Fruit fly (Drosophila melanogaster): Measurements from ENCODE around the gene Taf3.

The Taf3 gene

dm6 chr4:497724-498123 is 31.1 kb upstream of the Taf3 start (continued):
- peak; percentile 94 for TF ChIP-seq CG6854 (GFP tag; optimal IDR thresholded peaks at IDR 0.05)
- TF ChIP-seq CG6272 (GFP tag; IDR thresholded peaks at IDR 0.05), result no peak
- TF ChIP-seq z (GFP tag; IDR thresholded peaks at IDR 0.05), result peak; percentile 81
- TF ChIP-seq CG18476 (GFP tag; optimal IDR thresholded peaks at IDR 0.05), result peak; percentile 85
- TF ChIP-seq vnd (GFP tag; IDR thresholded peaks at IDR 0.05; ENCODE audit: partially characterized antibody), result no peak
- peak; percentile 76 for TF ChIP-seq CG16779 (GFP tag; IDR thresholded peaks at IDR 0.05)
- TF ChIP-seq CG33213 (GFP tag; optimal IDR thresholded peaks at IDR 0.05), result peak; percentile 97
- no peak for TF ChIP-seq Dfd (GFP tag; optimal IDR thresholded peaks at IDR 0.05)
- TF ChIP-seq CG3995 (GFP tag; optimal IDR thresholded peaks at IDR 0.05), result peak; percentile 52
- peak; percentile 83 for TF ChIP-seq sd (tag; optimal IDR thresholded peaks at IDR 0.05)
- peak; percentile 96 for TF ChIP-seq CG4328 (GFP tag; optimal IDR thresholded peaks at IDR 0.05)
- peak in 1 of 2 experiments; percentile 85 for TF ChIP-seq eve (GFP tag; optimal IDR thresholded peaks at IDR 0.05)
- peak; percentile 80 for TF ChIP-seq CG1602 (GFP tag; optimal IDR thresholded peaks at IDR 0.05)
- no peak; the same call in 1 of the 2 replicates for TF ChIP-seq sens-2 (GFP tag; IDR thresholded peaks at IDR 0.05)
- TF ChIP-seq bsh (GFP tag; optimal IDR thresholded peaks at IDR 0.05), result peak in 1 of 2 experiments; percentile 94
- TF ChIP-seq CG2129 (GFP tag; IDR thresholded peaks at IDR 0.05; ENCODE audit: partially characterized antibody), result no peak
- TF ChIP-seq unc-4 (GFP tag; IDR thresholded peaks at IDR 0.05; ENCODE audit: partially characterized antibody), result no peak
- peak; percentile 98 for TF ChIP-seq CG15601 (tag; optimal IDR thresholded peaks at IDR 0.05)
- TF ChIP-seq CG4404 (GFP tag; IDR thresholded peaks at IDR 0.05), result no peak
- peak; percentile 97 for TF ChIP-seq CG8089 (GFP tag; optimal IDR thresholded peaks at IDR 0.05)
- TF ChIP-seq Sry-β (GFP tag; optimal IDR thresholded peaks at IDR 0.05), result peak; percentile 78
- TF ChIP-seq CG31365 (tag; optimal IDR thresholded peaks at IDR 0.05), result peak; percentile 90
- peak; percentile 94 for TF ChIP-seq CG10543 (GFP tag; optimal IDR thresholded peaks at IDR 0.05)
- TF ChIP-seq toy (GFP tag; IDR thresholded peaks at IDR 0.05), result no peak; the same call in 1 of the 2 replicates
- TF ChIP-seq psq (GFP tag; optimal IDR thresholded peaks at IDR 0.05), result peak; percentile 80
- peak; percentile 81 for TF ChIP-seq CG15269 (tag; optimal IDR thresholded peaks at IDR 0.05)
- no peak for TF ChIP-seq Hmx (GFP tag; optimal IDR thresholded peaks at IDR 0.05)
- peak; percentile 27 for TF ChIP-seq vfl (GFP tag; optimal IDR thresholded peaks at IDR 0.05)
- TF ChIP-seq tll (GFP tag; optimal IDR thresholded peaks at IDR 0.05), result peak in 1 of 2 experiments; percentile 97
- no peak for TF ChIP-seq NFAT (GFP tag; IDR thresholded peaks at IDR 0.05)
- no peak for TF ChIP-seq CG14860 (GFP tag; IDR thresholded peaks at IDR 0.05; ENCODE audit: partially characterized antibody)
- TF ChIP-seq sens (GFP tag), result peak; percentile 99
- TF ChIP-seq Eip74EF (GFP tag; optimal IDR thresholded peaks at IDR 0.05), result peak in 1 of 2 experiments; percentile 90
- peak; percentile 80 for TF ChIP-seq CG12391 (tag; optimal IDR thresholded peaks at IDR 0.05)
- TF ChIP-seq ems (GFP tag; optimal IDR thresholded peaks at IDR 0.05), result peak; percentile 75
- peak; percentile 43 for TF ChIP-seq zf30C (GFP tag; optimal IDR thresholded peaks at IDR 0.05)
- no peak for TF ChIP-seq ssp (GFP tag; IDR thresholded peaks at IDR 0.05)
- peak; percentile 99 for TF ChIP-seq HLHmδ (GFP tag; optimal IDR thresholded peaks at IDR 0.05)
- TF ChIP-seq Max (GFP tag; optimal IDR thresholded peaks at IDR 0.05), result peak; percentile 85
- peak; percentile 55 for TF ChIP-seq HLH54F (GFP tag; optimal IDR thresholded peaks at IDR 0.05)
- TF ChIP-seq NK7.1 (GFP tag; optimal IDR thresholded peaks at IDR 0.05), result peak; percentile 90
- peak; percentile 84; the same call in 1 of the 2 replicates for TF ChIP-seq CG32767 (GFP tag; IDR thresholded peaks at IDR 0.05)
- no peak for TF ChIP-seq pita (GFP tag; optimal IDR thresholded peaks at IDR 0.05)
- peak; percentile 80 for TF ChIP-seq cato (GFP tag; optimal IDR thresholded peaks at IDR 0.05; ENCODE audit: borderline replicate concordance)
- TF ChIP-seq CkIIα-i1 (GFP tag; IDR thresholded peaks at IDR 0.05), result no peak
- peak; percentile 44 for TF ChIP-seq nmo (GFP tag; optimal IDR thresholded peaks at IDR 0.05)
- peak; percentile 91 for TF ChIP-seq Atf6 (GFP tag; IDR thresholded peaks at IDR 0.05)
- peak; percentile 78 for TF ChIP-seq CG10147 (GFP tag; optimal IDR thresholded peaks at IDR 0.05)
- peak; percentile 89 for TF ChIP-seq tap (tag; optimal IDR thresholded peaks at IDR 0.05)
- peak; percentile 88; the same call in 1 of the 2 replicates for TF ChIP-seq CG14014 (GFP tag; IDR thresholded peaks at IDR 0.05)
